Fruit fly (Drosophila melanogaster) whole organism, embryonic: ENCODE measurements around the gene D12.

Experiments
- BEAF-32 ChIP-seq: fragments of 200-800 bp; sonication (Bioruptor generic); optimal IDR thresholded peaks from 3 replicates; lab custom pipeline; 2017; ENCODE audit warnings: missing biosample characterization, missing genetic modification characterization, mild to moderate bottlenecking, moderate library complexity, missing genetic modification reagents
- CG10267 ChIP-seq: fragments of 200-800 bp; sonication (Bioruptor generic); optimal IDR thresholded peaks from 2 replicates; lab custom pipeline; 2018; ENCODE audit warnings: missing biosample characterization, mild to moderate bottlenecking, missing genetic modification characterization, moderate library complexity
- CG11696 ChIP-seq: fragments of 200-800 bp; sonication (Bioruptor generic); IDR thresholded peaks from 2 replicates; pipeline ENCODE4 v1.3.6; 2022; ENCODE audit warnings: missing biosample characterization, missing genetic modification characterization
- CG12104 ChIP-seq: fragments of 200-800 bp; sonication (Bioruptor generic); optimal IDR thresholded peaks from 3 replicates; lab custom pipeline; 2016; ENCODE audit warnings: missing biosample characterization, missing genetic modification characterization
- CG13287 ChIP-seq: fragments of 200-800 bp; sonication (Bioruptor generic); IDR thresholded peaks from 2 replicates; pipeline ENCODE4 v1.3.6; 2022; ENCODE audit warnings: missing biosample characterization, missing genetic modification characterization; ENCODE audit not compliant: partially characterized antibody
- CG14860 ChIP-seq: fragments of 200-800 bp; sonication (Bioruptor generic); IDR thresholded peaks from 3 replicates; pipeline ENCODE4 v1.3.6; 2022; ENCODE audit warnings: missing biosample characterization, missing genetic modification characterization; ENCODE audit not compliant: partially characterized antibody
- CG15514 ChIP-seq: fragments of 200-800 bp; sonication (Bioruptor generic); optimal IDR thresholded peaks from 3 replicates; lab custom pipeline; 2017; ENCODE audit warnings: missing biosample characterization, missing genetic modification characterization, mild to moderate bottlenecking, moderate library complexity, missing genetic modification reagents
- CG17612 ChIP-seq: fragments of 200-800 bp; sonication (Bioruptor generic); IDR thresholded peaks from 2 replicates; pipeline ENCODE4 v1.3.6; 2022; ENCODE audit warnings: missing biosample characterization, missing genetic modification characterization
- CG2116 ChIP-seq: fragments of 200-800 bp; sonication (Bioruptor generic); optimal IDR thresholded peaks from 3 replicates; lab custom pipeline; 2018; ENCODE audit warnings: missing biosample characterization, mild to moderate bottlenecking, missing genetic modification characterization
- CG30403 ChIP-seq: fragments of 200-800 bp; sonication (Bioruptor generic); optimal IDR thresholded peaks from 3 replicates; lab custom pipeline; 2016; ENCODE audit warnings: missing biosample characterization, missing genetic modification characterization
- CG3407 ChIP-seq: fragments of 200-800 bp; sonication (Bioruptor generic); optimal IDR thresholded peaks from 2 replicates; lab custom pipeline; 2018; ENCODE audit warnings: missing biosample characterization, mild to moderate bottlenecking, missing genetic modification characterization
- CG4854 ChIP-seq: fragments of 200-800 bp; sonication (Bioruptor generic); optimal IDR thresholded peaks from 2 replicates; lab custom pipeline; 2016; ENCODE audit warnings: missing biosample characterization, missing genetic modification characterization, inconsistent platforms
- CG6765 ChIP-seq: fragments of 200-800 bp; sonication (Bioruptor generic); optimal IDR thresholded peaks from 3 replicates; lab custom pipeline; 2017; ENCODE audit warnings: missing biosample characterization, mild to moderate bottlenecking, missing genetic modification characterization
- CG7987 ChIP-seq: fragments of 200-800 bp; sonication (Bioruptor generic); optimal IDR thresholded peaks from 2 replicates; lab custom pipeline; 2018; ENCODE audit warnings: missing biosample characterization, mild to moderate bottlenecking, missing genetic modification characterization, moderate library complexity
- CG8089 ChIP-seq: fragments of 200-800 bp; sonication (Bioruptor generic); optimal IDR thresholded peaks from 3 replicates; lab custom pipeline; 2016; ENCODE audit warnings: missing biosample characterization, missing genetic modification characterization
- CG8359 ChIP-seq: fragments of 200-800 bp; sonication (Bioruptor generic); optimal IDR thresholded peaks from 2 replicates; lab custom pipeline; 2017; ENCODE audit warnings: missing biosample characterization, mild to moderate bottlenecking, missing genetic modification characterization, borderline replicate concordance
- CG9437 ChIP-seq: fragments of 200-800 bp; sonication (Bioruptor generic); optimal IDR thresholded peaks from 2 replicates; lab custom pipeline; 2018; ENCODE audit warnings: missing biosample characterization, mild to moderate bottlenecking, missing genetic modification characterization
- CoRest ChIP-seq: fragments of 200-800 bp; sonication (Bioruptor generic); optimal IDR thresholded peaks from 3 replicates; lab custom pipeline; 2018; ENCODE audit warnings: missing biosample characterization, mild to moderate bottlenecking, missing genetic modification characterization, moderate library complexity
- CrebB ChIP-seq: fragments of 200-800 bp; sonication (Bioruptor generic); optimal IDR thresholded peaks from 3 replicates; lab custom pipeline; 2018; ENCODE audit warnings: missing biosample characterization, mild to moderate bottlenecking, missing genetic modification characterization
- Dll ChIP-seq: fragments of 200-800 bp; sonication (Bioruptor generic); IDR thresholded peaks from 4 replicates; pipeline ENCODE4 v1.3.6; 2022; ENCODE audit warnings: missing biosample characterization, missing genetic modification characterization; ENCODE audit not compliant: partially characterized antibody
- Dref ChIP-seq: fragments of 200-800 bp; sonication (Bioruptor generic); IDR thresholded peaks from 2 replicates; pipeline ENCODE4 v1.3.6; 2022; ENCODE audit warnings: missing biosample characterization, missing genetic modification characterization
- Ets65A ChIP-seq: fragments of 200-800 bp; sonication (Bioruptor generic); peaks from one replicate; lab custom pipeline; 2016; ENCODE audit warnings: missing biosample characterization, missing genetic modification characterization
- Jarid2 ChIP-seq: fragments of 200-800 bp; sonication (Bioruptor generic); optimal IDR thresholded peaks from 3 replicates; lab custom pipeline; 2017; ENCODE audit warnings: mild to moderate bottlenecking, missing biosample characterization, missing genetic modification reagents, missing genetic modification characterization
- MBD-R2 ChIP-seq: fragments of 200-800 bp; sonication (Bioruptor generic); IDR thresholded peaks from 2 replicates; pipeline ENCODE4 v1.3.6; 2022; ENCODE audit warnings: missing biosample characterization, missing genetic modification characterization
- Neu2 ChIP-seq: fragments of 200-800 bp; sonication (Bioruptor generic); optimal IDR thresholded peaks from 3 replicates; lab custom pipeline; 2016; ENCODE audit warnings: missing biosample characterization, missing genetic modification characterization, borderline replicate concordance
- Scr ChIP-seq: fragments of 200-800 bp; sonication (Bioruptor generic); IDR thresholded peaks from 2 replicates; pipeline ENCODE4 v1.3.6; 2022; ENCODE audit warnings: missing biosample characterization, missing genetic modification characterization; ENCODE audit not compliant: partially characterized antibody
- Vsx1 ChIP-seq: fragments of 200-800 bp; sonication (Bioruptor generic); optimal IDR thresholded peaks from 2 replicates; lab custom pipeline; 2017; ENCODE audit warnings: missing biosample characterization, mild to moderate bottlenecking, missing genetic modification characterization, missing genetic modification reagents
- ac ChIP-seq: fragments of 200-800 bp; sonication (Bioruptor generic); optimal IDR thresholded peaks from 3 replicates; lab custom pipeline; 2017; ENCODE audit warnings: missing biosample characterization, mild to moderate bottlenecking, missing genetic modification characterization
- cato ChIP-seq: fragments of 200-800 bp; sonication (Bioruptor generic); optimal IDR thresholded peaks from 2 replicates; lab custom pipeline; 2016; ENCODE audit warnings: missing biosample characterization, missing genetic modification characterization, borderline replicate concordance
- exex ChIP-seq: fragments of 200-800 bp; sonication (Bioruptor generic); optimal IDR thresholded peaks from 4 replicates; lab custom pipeline; 2018; ENCODE audit warnings: missing biosample characterization, mild to moderate bottlenecking, missing genetic modification characterization, moderate library complexity
- fu2 ChIP-seq: fragments of 200-800 bp; sonication (Bioruptor generic); optimal IDR thresholded peaks from 2 replicates; lab custom pipeline; 2016; ENCODE audit warnings: missing biosample characterization, missing genetic modification characterization
- gsb-n ChIP-seq: fragments of 200-800 bp; sonication (Bioruptor generic); optimal IDR thresholded peaks from 3 replicates; lab custom pipeline; 2018; ENCODE audit warnings: missing biosample characterization, mild to moderate bottlenecking, missing genetic modification characterization
- prd ChIP-seq, 3 experiments: fragments of >200 bp in 2 of 3; fragments of 200-800 bp in 1 of 3; sonication (Bioruptor generic) in 1 of 3; optimal IDR thresholded peaks in 2 of 3; IDR thresholded peaks in 1 of 3; 2 replicates in 2 of 3; 3 replicates in 1 of 3; pipeline versions ENCODE4 v1.3.6 to Lab custom; 2017 to 2022; ENCODE audit warnings: missing biosample characterization in 1 of 3, missing genetic modification characterization in 1 of 3
- pzg ChIP-seq: fragments of 200-800 bp; sonication (Bioruptor generic); optimal IDR thresholded peaks from 3 replicates; lab custom pipeline; 2018; ENCODE audit warnings: missing biosample characterization, mild to moderate bottlenecking, missing genetic modification characterization, moderate library complexity
- scrt ChIP-seq: fragments of 200-800 bp; sonication (Bioruptor generic); optimal IDR thresholded peaks from 2 replicates; lab custom pipeline; 2018; ENCODE audit warnings: missing biosample characterization, mild to moderate bottlenecking, missing genetic modification characterization, moderate library complexity
- tin ChIP-seq: fragments of 200-800 bp; sonication (Bioruptor generic); optimal IDR thresholded peaks from 3 replicates; lab custom pipeline; 2016; ENCODE audit warnings: missing biosample characterization, missing genetic modification characterization
- tup ChIP-seq: fragments of 200-800 bp; sonication (Bioruptor generic); optimal IDR thresholded peaks from 2 replicates; lab custom pipeline; 2016; ENCODE audit warnings: missing biosample characterization, mild to moderate bottlenecking, missing genetic modification characterization, moderate library complexity
- unc-4 ChIP-seq: fragments of 200-800 bp; sonication (Bioruptor generic); IDR thresholded peaks from 2 replicates; pipeline ENCODE4 v1.3.6; 2022; ENCODE audit warnings: missing biosample characterization, missing genetic modification characterization; ENCODE audit not compliant: partially characterized antibody

Gene D12

DNA sequence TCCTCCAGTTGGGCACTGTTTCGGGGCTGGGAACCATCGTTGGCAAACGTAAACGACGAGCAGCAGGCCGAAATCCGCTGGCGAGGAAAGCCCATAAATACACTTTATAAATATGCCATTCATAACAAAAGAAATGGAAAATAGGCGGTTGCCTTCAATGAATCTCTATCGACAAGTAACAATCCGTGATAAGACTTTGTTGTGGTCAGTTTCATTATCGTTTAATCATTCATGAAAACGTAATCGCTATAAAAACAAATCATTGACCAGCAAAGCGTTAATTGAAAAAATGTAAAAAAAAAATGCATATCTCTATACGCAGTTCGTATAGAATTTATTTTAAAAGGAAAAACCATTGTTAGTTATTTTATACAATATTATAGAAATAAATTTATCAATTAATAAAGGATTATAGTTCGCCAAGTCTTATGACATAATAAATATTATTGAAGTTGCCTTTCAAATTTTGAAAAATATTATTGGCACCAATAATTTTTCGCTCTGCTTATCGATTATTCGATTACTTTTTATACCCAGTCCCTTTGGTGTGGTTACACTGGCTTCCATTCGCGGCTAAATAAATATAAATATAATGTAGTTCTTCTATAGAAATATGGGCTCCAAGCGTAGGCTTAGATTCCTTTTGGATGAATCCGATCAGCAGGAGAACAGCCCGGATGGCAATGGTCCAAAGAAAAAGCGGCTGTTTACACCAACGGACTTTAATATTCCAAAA is 37.1 kb downstream of the D12 start, which contains the start of gene CG31898 (continued):
- TF ChIP-seq Jarid2 (GFP tag; lab: Kevin White, UChicago), result no peak
- no peak for TF ChIP-seq CG3407 (GFP tag; lab: Kevin White, UChicago)
- peak; percentile 52; the same call in 2 of the 4 replicates for TF ChIP-seq Dll (GFP tag; lab: Robert Waterston, UW)
- TF ChIP-seq fu2 (GFP tag; lab: Kevin White, UChicago), result no peak
- no peak for TF ChIP-seq CG8359 (GFP tag; lab: Kevin White, UChicago)
- TF ChIP-seq CrebB (tag; lab: Kevin White, UChicago), result no peak
- no peak for TF ChIP-seq CoRest (tag; lab: Kevin White, UChicago)
- no peak for TF ChIP-seq cato (GFP tag; lab: Kevin White, UChicago)
- TF ChIP-seq CG14860 (GFP tag; lab: Robert Waterston, UW), result no peak
- no peak for TF ChIP-seq CG17612 (GFP tag; lab: Robert Waterston, UW)
- peak; percentile 34 for TF ChIP-seq BEAF-32
- no peak for TF ChIP-seq gsb-n (tag; lab: Kevin White, UChicago)
- peak; percentile 41; the same call in 1 of the 2 replicates for TF ChIP-seq Scr (GFP tag; lab: Robert Waterston, UW)
- peak; percentile 16 for TF ChIP-seq CG15514 (GFP tag; lab: Kevin White, UChicago)
- peak; percentile 31; the same call in 1 of the 2 replicates for TF ChIP-seq CG13287 (GFP tag; lab: Robert Waterston, UW)
- peak; percentile 43 for TF ChIP-seq pzg (GFP tag; lab: Kevin White, UChicago)
- no peak for TF ChIP-seq ac (GFP tag; lab: Kevin White, UChicago)
- no peak for TF ChIP-seq CG11696 (GFP tag; lab: Robert Waterston, UW)
- TF ChIP-seq Dref, result peak; percentile 78
- no peak for TF ChIP-seq CG6765
- peak; percentile 34 for TF ChIP-seq exex (tag; lab: Kevin White, UChicago)
- TF ChIP-seq unc-4 (GFP tag; lab: Robert Waterston, UW), result 0 out of 2 replicates have a peak, but pooled peaks have one; percentile 26
- no peak for TF ChIP-seq CG12104
- no peak for TF ChIP-seq CG4854 (GFP tag; lab: Kevin White, UChicago)
- TF ChIP-seq Neu2 (GFP tag; lab: Kevin White, UChicago), result no peak
- TF ChIP-seq MBD-R2 (GFP tag; lab: Robert Waterston, UW), result peak; percentile 64
- no peak for TF ChIP-seq CG30403 (GFP tag; lab: Kevin White, UChicago)
- TF ChIP-seq CG8089 (GFP tag; lab: Kevin White, UChicago), result no peak
- TF ChIP-seq CG2116 (GFP tag; lab: Kevin White, UChicago), result peak; percentile 76
- no peak for TF ChIP-seq tin (GFP tag; lab: Kevin White, UChicago)
- TF ChIP-seq Vsx1 (GFP tag; lab: Kevin White, UChicago), result no peak
- no peak for TF ChIP-seq CG7987
- TF ChIP-seq CG10267 (tag; lab: Kevin White, UChicago), result peak; percentile 23

DNA sequence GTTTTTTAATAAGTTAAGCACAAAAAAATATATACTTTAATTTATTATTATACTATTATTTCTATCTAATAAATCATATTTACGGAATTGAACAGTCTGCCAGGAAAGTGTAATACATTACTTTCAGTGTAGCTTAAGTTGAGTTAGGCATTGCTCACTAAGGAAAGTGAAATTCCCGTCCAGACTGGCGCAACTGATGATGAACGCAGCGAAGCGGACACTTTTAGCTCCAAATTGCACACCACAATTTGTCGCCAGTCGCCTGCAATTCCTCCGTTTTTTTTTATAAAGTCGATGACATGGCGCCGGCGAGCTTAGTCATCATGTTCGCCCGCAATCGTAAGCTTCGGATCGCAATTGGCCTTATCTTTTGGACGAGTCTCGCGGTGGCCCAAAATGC is 38.4 kb downstream of the D12 start, which contains the start of gene CG13386:
CG13386 (plus strand) TSS at position 301 of the 400 bp plus-strand sequence.
- TF ChIP-seq prd (optimal IDR thresholded peaks at IDR 0.05; lab: Kevin White, UChicago), result no peak
- peak; percentile 7; the same call in 1 of the 3 replicates for TF ChIP-seq prd (GFP tag; IDR thresholded peaks at IDR 0.05; lab: Robert Waterston, UW)
- peak; percentile 22 for TF ChIP-seq Ets65A
- no peak for TF ChIP-seq CG9437
- no peak for TF ChIP-seq scrt (GFP tag; lab: Kevin White, UChicago)
- TF ChIP-seq tup (GFP tag; lab: Kevin White, UChicago), result no peak
